Worm (Caenorhabditis elegans) whole organism, mixed stage, embryonic: ENCODE results near the gene Y43F8A.2.

Experiments used
- bed-3 ChIP-seq: fragments of 200-800 bp; sonication (Bioruptor generic); optimal IDR thresholded peaks from 3 replicates; lab custom pipeline; 2018; ENCODE audit warnings: mild to moderate bottlenecking, missing genetic modification characterization, moderate library complexity, missing compliant biosample characterization
- blmp-1 ChIP-seq: fragments of 150-350 bp; optimal IDR thresholded peaks from 2 replicates; lab custom pipeline; 2014; ENCODE audit warnings: missing biosample characterization, missing genetic modification characterization
- ceh-39 ChIP-seq: fragments of 150-350 bp; optimal IDR thresholded peaks from 2 replicates; lab custom pipeline; 2014; ENCODE audit warnings: missing biosample characterization, missing genetic modification characterization
- ceh-43 ChIP-seq: fragments of 200-800 bp; sonication (Bioruptor generic); optimal IDR thresholded peaks from 2 replicates; lab custom pipeline; 2018; ENCODE audit warnings: mild to moderate bottlenecking, missing genetic modification characterization, moderate library complexity, missing compliant biosample characterization
- ceh-83 ChIP-seq: fragments of 200-800 bp; sonication (Bioruptor generic); optimal IDR thresholded peaks from 2 replicates; lab custom pipeline; 2018; ENCODE audit warnings: mild to moderate bottlenecking, missing genetic modification characterization, missing compliant biosample characterization
- ces-1 ChIP-seq: fragments of 150-350 bp; optimal IDR thresholded peaks from 2 replicates; lab custom pipeline; 2014; ENCODE audit warnings: missing biosample characterization, missing genetic modification reagents, missing genetic modification characterization
- cnd-1 ChIP-seq: fragments of 200-800 bp; sonication (Bioruptor generic); optimal IDR thresholded peaks from 2 replicates; lab custom pipeline; 2018; ENCODE audit warnings: mild to moderate bottlenecking, missing genetic modification characterization, missing compliant biosample characterization
- drap-1 ChIP-seq: fragments of 200-800 bp; sonication (Bioruptor generic); optimal IDR thresholded peaks from 3 replicates; lab custom pipeline; 2018; ENCODE audit warnings: mild to moderate bottlenecking, missing genetic modification characterization, missing compliant biosample characterization
- elt-3 ChIP-seq: fragments of 150-350 bp; optimal IDR thresholded peaks from 2 replicates; lab custom pipeline; 2014; ENCODE audit warnings: missing biosample characterization, missing genetic modification characterization
- flh-1 ChIP-seq: fragments of 200-800 bp; sonication (Bioruptor generic); optimal IDR thresholded peaks from 2 replicates; lab custom pipeline; 2018; ENCODE audit warnings: mild to moderate bottlenecking, missing genetic modification characterization, moderate library complexity, missing compliant biosample characterization
- ham-2 ChIP-seq: fragments of 200-800 bp; sonication (Bioruptor generic); optimal IDR thresholded peaks from 2 replicates; lab custom pipeline; 2018; ENCODE audit warnings: mild to moderate bottlenecking, missing genetic modification characterization, missing compliant biosample characterization
- hlh-1 ChIP-seq: fragments of 150-350 bp; optimal IDR thresholded peaks from 2 replicates; lab custom pipeline; 2014; ENCODE audit warnings: missing biosample characterization, missing genetic modification reagents, missing genetic modification characterization
- lin-13 ChIP-seq: fragments of 150-350 bp; optimal IDR thresholded peaks from 2 replicates; lab custom pipeline; 2014; ENCODE audit warnings: missing biosample characterization, missing genetic modification characterization
- lin-32 ChIP-seq: fragments of 200-800 bp; sonication (Bioruptor generic); optimal IDR thresholded peaks from 2 replicates; lab custom pipeline; 2018; ENCODE audit warnings: mild to moderate bottlenecking, missing genetic modification characterization, missing compliant biosample characterization
- mab-5 ChIP-seq: fragments of 150-350 bp; optimal IDR thresholded peaks from 2 replicates; lab custom pipeline; 2014; ENCODE audit warnings: missing biosample characterization, missing genetic modification characterization
- mep-1 ChIP-seq: fragments of 150-350 bp; optimal IDR thresholded peaks from 2 replicates; lab custom pipeline; 2017; ENCODE audit warnings: missing biosample characterization, missing genetic modification reagents, missing genetic modification characterization, inconsistent platforms
- nhr-12 ChIP-seq: fragments of 150-350 bp; optimal IDR thresholded peaks from 2 replicates; lab custom pipeline; 2014; ENCODE audit warnings: missing biosample characterization, missing genetic modification characterization
- nhr-2 ChIP-seq: fragments of 150-350 bp; optimal IDR thresholded peaks from 2 replicates; lab custom pipeline; 2014; ENCODE audit warnings: missing biosample characterization, missing genetic modification characterization
- nhr-237 ChIP-seq: fragments of 150-350 bp; optimal IDR thresholded peaks from 2 replicates; lab custom pipeline; 2014; ENCODE audit warnings: missing biosample characterization, missing genetic modification characterization
- pha-4 ChIP-seq: fragments of 150-350 bp; optimal IDR thresholded peaks from 2 replicates; lab custom pipeline; 2018; ENCODE audit warnings: missing biosample characterization, missing genetic modification reagents, missing genetic modification characterization
- sem-2 ChIP-seq: fragments of 200-800 bp; sonication (Bioruptor generic); optimal IDR thresholded peaks from 2 replicates; lab custom pipeline; 2018; ENCODE audit warnings: mild to moderate bottlenecking, missing genetic modification characterization, missing compliant biosample characterization
- snpc-4 ChIP-seq: fragments of 150-350 bp; optimal IDR thresholded peaks from 2 replicates; lab custom pipeline; 2014; ENCODE audit warnings: missing biosample characterization, missing genetic modification characterization
- sptf-1 ChIP-seq: sonication (generic microtip); optimal IDR thresholded peaks from 2 replicates; lab custom pipeline; 2017; ENCODE audit warnings: mild to moderate bottlenecking, missing genetic modification characterization, moderate library complexity, missing compliant biosample characterization
- unc-120 ChIP-seq: sonication (generic microtip); optimal IDR thresholded peaks from 2 replicates; lab custom pipeline; 2017; ENCODE audit warnings: missing genetic modification characterization, missing compliant biosample characterization; ENCODE audit not compliant: poor library complexity, severe bottlenecking
- unc-39 ChIP-seq: fragments of 150-350 bp; optimal IDR thresholded peaks from 2 replicates; lab custom pipeline; 2014; ENCODE audit warnings: missing biosample characterization, missing genetic modification characterization
- unc-62 ChIP-seq: fragments of 150-350 bp; optimal IDR thresholded peaks from 2 replicates; lab custom pipeline; 2014; ENCODE audit warnings: missing biosample characterization, missing genetic modification reagents, missing genetic modification characterization
- ztf-11 ChIP-seq: fragments of 150-350 bp; optimal IDR thresholded peaks from 2 replicates; lab custom pipeline; 2014; ENCODE audit warnings: missing biosample characterization, missing genetic modification characterization

Gene Y43F8A.2

ce11 chrV:19371777-19372176 lies 424 bp downstream of the Y43F8A.2 start:
- TF ChIP-seq mab-5 (tag; lab: Kevin White, UChicago) (no peak), sptf-1 (peak; percentile 13), hlh-1 (tag; lab: Kevin White, UChicago) (no peak), lin-13 (tag; lab: Kevin White, UChicago) (no peak), unc-120 (tag; lab: Kevin White, UChicago) (no peak), bed-3 (no peak), flh-1 (GFP tag; lab: Kevin White, UChicago) (no peak), blmp-1 (tag; lab: Kevin White, UChicago) (no peak), drap-1 (GFP tag; lab: Kevin White, UChicago) (peak; percentile 59), ceh-43 (GFP tag; lab: Kevin White, UChicago) (no peak)

ce11 chrV:19377014-19377494 lies 5.7 kb downstream of the Y43F8A.2 start, which contains the start of gene nceh-1:
nceh-1 (plus strand) TSS chrV:19377444.
- TF ChIP-seq ceh-39 (tag; lab: Kevin White, UChicago) (no peak), sptf-1 (no peak), nhr-12 (tag; lab: Kevin White, UChicago) (no peak), bed-3 (no peak), drap-1 (GFP tag; lab: Kevin White, UChicago) (no peak), unc-39 (tag; lab: Kevin White, UChicago) (no peak), pha-4 (tag; lab: Kevin White, UChicago) (no peak), ceh-83 (GFP tag; lab: Kevin White, UChicago) (no peak), snpc-4 (tag; lab: Kevin White, UChicago) (no peak)
- TF ChIP-seq, all 35 proteins: peak for 0

- no peak for TF ChIP-seq snpc-4 (tag; lab: Kevin White, UChicago)
- no peak for TF ChIP-seq pha-4 (tag; lab: Kevin White, UChicago)
- TF ChIP-seq ztf-11 (tag; lab: Kevin White, UChicago), result no peak
- no peak for TF ChIP-seq nhr-2
- no peak for TF ChIP-seq elt-3 (tag; lab: Kevin White, UChicago)
- no peak for TF ChIP-seq unc-120 (tag; lab: Kevin White, UChicago)
- no peak for TF ChIP-seq ceh-39 (tag; lab: Kevin White, UChicago)
- no peak for TF ChIP-seq nhr-12 (tag; lab: Kevin White, UChicago)
- no peak for TF ChIP-seq hlh-1 (tag; lab: Kevin White, UChicago)
- no peak for TF ChIP-seq ham-2 (GFP tag; lab: Kevin White, UChicago)
These were observed 9.6 kb downstream of the Y43F8A.2 start, which contains the start of gene srw-84 for ce11 chrV:19380968-19381367. srw-84 (plus strand) TSS chrV:19381268.

- TF ChIP-seq ztf-11 (tag; lab: Kevin White, UChicago), result no peak
- TF ChIP-seq unc-62 (GFP tag; lab: Kevin White, UChicago), result no peak
- TF ChIP-seq cnd-1 (tag; lab: Kevin White, UChicago), result no peak
- TF ChIP-seq sptf-1, result no peak
- TF ChIP-seq snpc-4 (tag; lab: Kevin White, UChicago), result no peak
- TF ChIP-seq lin-13 (tag; lab: Kevin White, UChicago), result no peak
- no peak for TF ChIP-seq unc-39 (tag; lab: Kevin White, UChicago)
- TF ChIP-seq, all 35 proteins: peak for 0
These were observed 18.7 kb downstream of the Y43F8A.2 start, which contains the start of gene slcr-46.2 for ce11 chrV:19390029-19390428. slcr-46.2 (minus strand) TSS chrV:19390129.

DNA sequence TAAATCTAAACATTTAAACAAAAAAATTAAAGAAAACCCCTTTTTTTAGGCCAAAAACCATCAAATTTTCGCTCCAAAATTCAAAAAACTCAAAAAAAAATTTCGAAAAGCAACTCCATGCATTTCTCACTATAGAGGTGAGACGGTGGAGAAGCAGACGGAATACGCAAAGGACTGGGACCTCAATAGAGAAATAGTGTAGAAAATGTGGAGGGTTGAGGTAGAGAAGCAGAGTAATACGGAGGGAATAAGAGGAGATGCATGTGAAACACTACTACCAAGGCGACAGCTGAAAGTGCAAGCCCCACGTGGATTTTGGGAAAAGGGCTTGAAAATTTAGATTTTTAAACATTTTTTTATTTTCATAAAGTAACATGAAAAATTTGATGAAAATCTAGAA lies 19.9 kb downstream of the Y43F8A.2 start:
- TF ChIP-seq mep-1 (tag; lab: Kevin White, UChicago) (peak; percentile 18), pha-4 (tag; lab: Kevin White, UChicago) (peak; percentile 15), sem-2 (GFP tag; lab: Kevin White, UChicago) (no peak), ces-1 (no peak), flh-1 (GFP tag; lab: Kevin White, UChicago) (no peak), lin-32 (GFP tag; lab: Kevin White, UChicago) (no peak), sptf-1 (peak; percentile 28), ztf-11 (tag; lab: Kevin White, UChicago) (no peak), ham-2 (GFP tag; lab: Kevin White, UChicago) (no peak)
- TF ChIP-seq, all 35 proteins: peak for 3

DNA sequence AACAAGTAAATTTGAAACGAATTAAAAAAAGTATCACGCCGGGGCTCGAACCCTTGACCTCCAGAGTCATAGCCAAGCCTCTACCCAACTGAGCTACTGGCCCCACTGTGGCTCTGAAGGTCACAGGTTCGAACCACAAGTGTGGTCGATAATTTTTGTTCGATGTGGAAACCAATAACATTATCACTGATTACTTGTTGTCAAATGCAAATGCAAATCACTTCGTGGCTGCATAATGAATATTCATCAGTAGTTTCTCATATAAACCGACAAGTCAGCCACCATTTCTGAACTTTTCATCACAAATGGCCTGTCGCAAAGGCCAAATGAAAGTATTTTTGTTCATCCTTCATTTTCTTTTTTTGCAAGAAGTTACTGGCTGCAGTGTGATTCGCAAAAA lies 23.4 kb downstream of the Y43F8A.2 start, which contains the start of gene C25F9.8:
Gene C25F9.8, plus strand, starts transcription at position 301 of the 400 bp plus-strand sequence.
- no peak for TF ChIP-seq ces-1
- TF ChIP-seq ceh-39 (tag; lab: Kevin White, UChicago), result no peak
- TF ChIP-seq nhr-2, result no peak
- no peak for TF ChIP-seq snpc-4 (tag; lab: Kevin White, UChicago)
- TF ChIP-seq ceh-43 (GFP tag; lab: Kevin White, UChicago), result no peak
- TF ChIP-seq nhr-237 (tag; lab: Kevin White, UChicago), result no peak
